Fruit fly (Drosophila melanogaster) whole organism, adult: ENCODE data around the gene Ac76E.
A peak's percentile ranks its signal among the peaks of the same experiment; 100 is the strongest.

Source experiments
- CG11617 ChIP-seq: fragments of 200-800 bp; sonication (Bioruptor generic); optimal IDR thresholded peaks from 2 replicates; lab custom pipeline; 2017; ENCODE audit warnings: mild to moderate bottlenecking, missing biosample characterization, missing genetic modification reagents, missing genetic modification characterization
- CG12768 ChIP-seq: fragments of 200-800 bp; sonication (Bioruptor generic); optimal IDR thresholded peaks from 2 replicates; lab custom pipeline; 2017; ENCODE audit warnings: missing biosample characterization, missing genetic modification characterization, mild to moderate bottlenecking, moderate library complexity, missing genetic modification reagents
- CG14711 ChIP-seq: fragments of 200-800 bp; sonication (Bioruptor generic); optimal IDR thresholded peaks from 2 replicates; lab custom pipeline; 2018; ENCODE audit warnings: missing biosample characterization, mild to moderate bottlenecking, missing genetic modification characterization, moderate library complexity
- CG1620 ChIP-seq: fragments of 200-800 bp; sonication (Bioruptor generic); optimal IDR thresholded peaks from 2 replicates; lab custom pipeline; 2016; ENCODE audit warnings: missing biosample characterization, missing genetic modification characterization
- CG33017 ChIP-seq: fragments of 200-800 bp; sonication (Bioruptor generic); optimal IDR thresholded peaks from 2 replicates; lab custom pipeline; 2018; ENCODE audit warnings: missing biosample characterization, mild to moderate bottlenecking, missing genetic modification characterization, moderate library complexity
- CG5204 ChIP-seq: fragments of 200-800 bp; sonication (Bioruptor generic); optimal IDR thresholded peaks from 2 replicates; lab custom pipeline; 2016; ENCODE audit warnings: missing biosample characterization, missing genetic modification characterization
- CG7045 ChIP-seq: fragments of 200-800 bp; sonication (Bioruptor generic); optimal IDR thresholded peaks from 2 replicates; lab custom pipeline; 2017; ENCODE audit warnings: missing biosample characterization, mild to moderate bottlenecking, missing genetic modification characterization
- CG7101 ChIP-seq: fragments of 200-800 bp; sonication (Bioruptor generic); optimal IDR thresholded peaks from 2 replicates; lab custom pipeline; 2018; ENCODE audit warnings: missing biosample characterization, mild to moderate bottlenecking, missing genetic modification characterization, moderate library complexity
- Clk ChIP-seq: fragments of 200-800 bp; sonication (Bioruptor generic); optimal IDR thresholded peaks from 2 replicates; lab custom pipeline; 2017; ENCODE audit warnings: missing biosample characterization, missing genetic modification characterization
- Crg-1 ChIP-seq: fragments of 200-800 bp; sonication (Bioruptor generic); optimal IDR thresholded peaks from 2 replicates; lab custom pipeline; 2016; ENCODE audit warnings: missing biosample characterization, missing genetic modification characterization
- Hr96 ChIP-seq: fragments of 200-800 bp; sonication (Bioruptor generic); optimal IDR thresholded peaks from 2 replicates; lab custom pipeline; 2016; ENCODE audit warnings: missing biosample characterization, missing genetic modification characterization
- Mnt ChIP-seq: fragments of 200-800 bp; sonication (Bioruptor generic); optimal IDR thresholded peaks from 2 replicates; lab custom pipeline; 2016; ENCODE audit warnings: missing biosample characterization, mild to moderate bottlenecking, missing genetic modification characterization
- bab1 ChIP-seq: fragments of 200-800 bp; sonication (Bioruptor generic); optimal IDR thresholded peaks from 3 replicates; lab custom pipeline; 2019; ENCODE audit warnings: missing biosample characterization, mild to moderate bottlenecking, missing genetic modification characterization, moderate library complexity
- cic ChIP-seq: fragments of 200-800 bp; sonication (Bioruptor generic); optimal IDR thresholded peaks from 2 replicates; lab custom pipeline; 2017; ENCODE audit warnings: missing biosample characterization, mild to moderate bottlenecking, missing genetic modification characterization, moderate library complexity
- cnc ChIP-seq, 2 experiments: fragments of >200 bp; optimal IDR thresholded peaks; 2 replicates each; lab custom pipeline; 2017
- kay ChIP-seq: fragments of 200-800 bp; sonication (Bioruptor generic); peaks from one replicate; lab custom pipeline; 2016; ENCODE audit warnings: missing biosample characterization, missing genetic modification characterization, borderline replicate concordance
- ovo ChIP-seq: fragments of 200-800 bp; sonication (Bioruptor generic); optimal IDR thresholded peaks from 2 replicates; lab custom pipeline; 2016; ENCODE audit warnings: missing biosample characterization, missing genetic modification characterization
- pad ChIP-seq: fragments of 200-800 bp; sonication (Bioruptor generic); optimal IDR thresholded peaks from 3 replicates; lab custom pipeline; 2017; ENCODE audit warnings: missing biosample characterization, missing genetic modification characterization, mild to moderate bottlenecking, moderate library complexity, missing genetic modification reagents
- tj ChIP-seq: fragments of 200-800 bp; sonication (Bioruptor generic); optimal IDR thresholded peaks from 3 replicates; lab custom pipeline; 2017; ENCODE audit warnings: missing biosample characterization, mild to moderate bottlenecking, missing genetic modification characterization, moderate library complexity
- toe ChIP-seq: fragments of 200-800 bp; sonication (Bioruptor generic); optimal IDR thresholded peaks from 2 replicates; lab custom pipeline; 2016; ENCODE audit warnings: missing biosample characterization, missing genetic modification characterization

The Ac76E gene

DNA sequence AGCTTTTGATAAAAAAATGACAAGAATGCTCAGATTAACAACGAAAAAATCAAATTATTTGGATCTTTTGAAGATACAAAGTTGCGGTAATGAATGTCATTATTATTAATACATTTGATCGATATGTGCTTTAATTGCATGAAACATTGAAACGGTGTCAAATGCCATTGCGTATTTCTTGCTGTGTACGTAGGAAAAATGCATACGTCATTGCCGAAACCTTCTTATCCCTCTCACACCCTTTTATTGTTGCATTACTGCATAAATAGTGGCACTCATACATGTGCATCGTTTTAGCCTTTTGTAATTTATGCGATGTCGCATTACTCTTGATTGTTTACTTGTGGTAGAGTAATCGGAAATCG lies 31.4 kb upstream of the Ac76E start:
- TF ChIP-seq CG5204 (GFP tag; lab: Kevin White, UChicago) (no peak), cnc (optimal IDR thresholded peaks at IDR 0.05; lab: Kevin White, UChicago) (peak in 1 of 2 experiments; percentile 8), tj (GFP tag; lab: Kevin White, UChicago) (peak; percentile 64)

DNA sequence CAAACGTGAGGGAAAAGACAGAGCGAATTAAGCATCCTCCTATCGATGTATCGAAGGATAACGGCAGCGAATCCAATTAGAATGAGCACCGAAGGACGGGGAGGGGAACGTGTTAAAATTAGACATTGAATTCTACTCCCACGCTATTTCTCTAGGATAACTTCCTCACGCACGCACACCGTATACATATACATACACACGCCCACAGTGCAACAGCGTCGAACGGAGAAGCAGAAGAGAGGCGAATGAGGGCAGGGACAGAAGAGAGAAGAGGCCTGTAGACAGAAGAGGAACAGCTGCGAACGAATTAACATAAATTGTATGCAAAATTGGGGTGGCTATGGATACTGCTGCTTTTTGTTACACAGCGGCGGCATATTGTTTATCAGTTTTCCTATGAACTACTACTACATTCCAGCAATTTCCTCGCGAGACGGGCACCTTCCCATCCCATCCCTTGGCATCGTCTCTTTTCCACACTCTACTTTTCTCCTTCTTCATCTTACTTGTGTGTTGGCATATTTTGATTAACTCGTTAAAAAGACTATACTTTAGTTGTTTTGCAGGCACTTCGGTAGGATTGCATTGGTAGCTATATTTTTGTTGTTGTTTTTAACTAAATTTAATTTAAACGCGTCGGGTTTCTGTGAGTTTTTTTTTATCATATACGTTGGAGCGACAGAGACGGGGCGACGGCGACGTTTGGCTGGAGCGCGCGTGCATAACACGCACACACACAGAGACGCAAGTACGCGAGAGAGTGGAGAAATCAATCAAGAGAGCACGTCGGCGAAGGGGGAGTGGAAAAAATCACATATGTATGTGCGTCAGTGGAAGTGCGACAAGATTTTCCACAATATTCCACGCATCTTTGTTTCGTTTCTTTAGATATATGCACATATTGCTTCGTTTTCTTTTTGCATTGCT lies 30.6 kb upstream of the Ac76E start:
- TF ChIP-seq Mnt (GFP tag; lab: Kevin White, UChicago), result peak; percentile 65
- TF ChIP-seq cnc (optimal IDR thresholded peaks at IDR 0.05; lab: Kevin White, UChicago), result no peak
- TF ChIP-seq kay, result no peak
- TF ChIP-seq CG14711 (tag; lab: Kevin White, UChicago), result no peak
- TF ChIP-seq cic (GFP tag; lab: Kevin White, UChicago), result peak; percentile 71
- TF ChIP-seq CG12768, result peak; percentile 9
- no peak for TF ChIP-seq Hr96 (GFP tag; lab: Kevin White, UChicago)
- no peak for TF ChIP-seq CG7101
- peak; percentile 30 for TF ChIP-seq CG33017
- peak; percentile 7 for TF ChIP-seq Clk (GFP tag; lab: Kevin White, UChicago)
- peak; percentile 60 for TF ChIP-seq tj (GFP tag; lab: Kevin White, UChicago)
- no peak for TF ChIP-seq CG1620 (GFP tag; lab: Kevin White, UChicago)
- no peak for TF ChIP-seq pad (GFP tag; lab: Kevin White, UChicago)
- TF ChIP-seq Crg-1 (GFP tag; lab: Kevin White, UChicago), result no peak
- TF ChIP-seq CG7045 (GFP tag; lab: Kevin White, UChicago), result no peak

DNA sequence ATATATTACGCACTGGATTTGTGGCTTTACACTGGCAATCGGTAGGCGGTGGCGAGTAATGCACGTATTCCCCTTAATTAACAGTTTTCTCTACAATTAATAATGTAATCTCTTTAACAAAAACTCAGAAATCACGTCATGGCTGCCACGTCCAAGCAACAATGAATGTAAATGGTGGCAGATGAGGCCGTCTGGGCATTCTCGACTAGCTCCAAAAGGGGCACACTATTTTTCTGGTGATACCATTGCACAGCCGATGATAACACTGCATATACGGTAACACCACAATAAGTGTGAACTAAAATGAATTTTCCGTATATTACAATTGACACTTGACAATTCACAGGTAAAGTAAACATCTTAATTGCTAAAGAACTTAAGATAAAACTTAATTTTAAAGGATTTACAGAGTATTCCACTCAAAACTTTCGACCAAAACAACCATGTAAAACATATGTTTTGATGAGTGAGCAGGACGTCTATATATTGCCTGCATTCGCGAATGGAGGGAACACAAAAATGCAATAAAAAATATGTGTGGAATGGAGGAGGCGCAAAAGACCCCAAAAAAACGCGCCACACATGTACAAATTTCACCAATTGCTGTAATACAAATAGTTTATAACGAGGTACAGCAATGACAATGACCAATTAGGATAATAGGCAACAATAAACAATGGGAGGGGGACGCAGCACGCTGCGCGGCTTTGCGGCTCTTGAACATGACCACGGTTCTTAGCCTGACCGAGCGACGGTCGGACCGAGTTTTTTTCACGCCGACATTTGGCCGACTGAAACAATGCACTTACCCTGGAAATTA lies 29.6 kb upstream of the Ac76E start:
- peak; percentile 19 for TF ChIP-seq bab1 (GFP tag; lab: Kevin White, UChicago)
- peak; percentile 43 for TF ChIP-seq CG33017
- TF ChIP-seq Crg-1 (GFP tag; lab: Kevin White, UChicago), result no peak
- TF ChIP-seq pad (GFP tag; lab: Kevin White, UChicago), result peak; percentile 55
- no peak for TF ChIP-seq tj (GFP tag; lab: Kevin White, UChicago)
- no peak for TF ChIP-seq kay
- TF ChIP-seq cic (GFP tag; lab: Kevin White, UChicago), result no peak
- peak; percentile 29 for TF ChIP-seq Mnt (GFP tag; lab: Kevin White, UChicago)
- TF ChIP-seq Clk (GFP tag; lab: Kevin White, UChicago), result no peak
- peak; percentile 47 for TF ChIP-seq CG1620 (GFP tag; lab: Kevin White, UChicago)
- TF ChIP-seq CG7101, result peak; percentile 43
- TF ChIP-seq toe, result no peak
- TF ChIP-seq CG14711 (tag; lab: Kevin White, UChicago), result peak; percentile 48
- peak; percentile 47 for TF ChIP-seq CG11617
- no peak for TF ChIP-seq ovo (GFP tag; lab: Kevin White, UChicago)
- TF ChIP-seq CG7045 (GFP tag; lab: Kevin White, UChicago), result no peak
- no peak for TF ChIP-seq Hr96 (GFP tag; lab: Kevin White, UChicago)
- TF ChIP-seq CG5204 (GFP tag; lab: Kevin White, UChicago), result no peak
- no peak for TF ChIP-seq cnc (optimal IDR thresholded peaks at IDR 0.05; lab: Kevin White, UChicago)
- TF ChIP-seq CG12768, result no peak

DNA sequence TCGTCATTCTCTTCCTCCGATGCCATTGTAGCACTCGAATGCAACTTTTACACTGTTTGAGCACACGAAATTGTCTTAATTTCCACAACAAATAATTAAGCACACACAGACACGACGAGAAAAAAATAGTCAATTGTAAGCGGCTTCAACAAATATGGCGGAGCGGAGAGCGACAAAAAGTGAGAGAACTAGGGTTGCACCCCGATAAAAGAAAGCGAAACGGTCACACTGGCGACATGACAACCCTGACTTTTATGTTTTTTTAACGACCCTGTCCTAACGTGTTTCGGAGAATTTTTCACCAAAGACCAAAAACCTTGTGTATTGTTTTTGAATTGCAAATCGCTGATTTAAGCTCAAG lies 29.1 kb upstream of the Ac76E start, which contains the start of the genes Mi-2 and Prp3:
Gene Mi-2, minus strand, starts transcription at position 162 of the 361 bp plus-strand sequence.
Gene Prp3, plus strand, starts transcription at position 247 of the 361 bp plus-strand sequence.
- peak; percentile 62 for TF ChIP-seq CG11617
- TF ChIP-seq Mnt (GFP tag; lab: Kevin White, UChicago), result peak; percentile 58
- TF ChIP-seq toe, result no peak
- no peak for TF ChIP-seq CG33017
- TF ChIP-seq kay, result no peak
- TF ChIP-seq pad (GFP tag; lab: Kevin White, UChicago), result peak; percentile 47
- TF ChIP-seq Clk (GFP tag; lab: Kevin White, UChicago), result no peak
- no peak for TF ChIP-seq cnc (optimal IDR thresholded peaks at IDR 0.05; lab: Kevin White, UChicago)
- TF ChIP-seq ovo (GFP tag; lab: Kevin White, UChicago), result no peak
- TF ChIP-seq CG12768, result no peak
- no peak for TF ChIP-seq CG7045 (GFP tag; lab: Kevin White, UChicago)
- TF ChIP-seq CG1620 (GFP tag; lab: Kevin White, UChicago), result no peak
- TF ChIP-seq CG7101, result peak; percentile 51
- TF ChIP-seq cic (GFP tag; lab: Kevin White, UChicago), result peak; percentile 47
- peak; percentile 81 for TF ChIP-seq CG14711 (tag; lab: Kevin White, UChicago)
- TF ChIP-seq Crg-1 (GFP tag; lab: Kevin White, UChicago), result no peak
- TF ChIP-seq CG5204 (GFP tag; lab: Kevin White, UChicago), result no peak
- TF ChIP-seq tj (GFP tag; lab: Kevin White, UChicago), result no peak
- no peak for TF ChIP-seq Hr96 (GFP tag; lab: Kevin White, UChicago)
- TF ChIP-seq bab1 (GFP tag; lab: Kevin White, UChicago), result peak; percentile 51

DNA sequence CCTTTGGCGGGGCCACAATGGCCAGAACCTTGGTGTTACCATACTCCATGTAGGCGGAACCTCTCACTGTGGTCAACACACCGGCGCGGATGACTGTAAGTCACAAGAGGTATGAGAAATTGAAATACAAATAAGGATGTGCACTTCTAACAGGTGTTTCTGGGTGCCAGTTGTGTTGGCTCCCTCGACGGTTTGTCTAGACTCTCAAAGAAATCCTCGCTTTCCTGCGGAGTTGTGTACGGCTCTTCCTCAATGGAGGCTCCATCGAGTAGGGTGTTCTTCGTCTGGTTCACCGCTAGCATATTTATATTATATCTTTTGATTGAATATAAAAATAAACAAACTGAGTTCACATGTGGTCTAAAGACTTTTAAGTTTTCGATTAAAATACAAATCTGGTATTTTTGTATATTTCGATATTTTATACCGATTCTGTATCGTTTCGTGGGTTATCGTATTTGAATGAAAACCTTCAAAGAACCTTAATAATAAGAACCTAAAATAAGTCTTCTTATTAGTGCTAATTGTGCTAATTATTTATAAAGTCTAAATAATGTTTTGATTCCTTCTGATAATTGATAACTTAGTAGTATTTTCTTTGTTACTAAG lies 25.7 kb upstream of the Ac76E start, which contains the start of gene Mtr3:
Gene Mtr3, minus strand, starts transcription at position 388 of the 609 bp plus-strand sequence.
- peak; percentile 18 for TF ChIP-seq bab1 (GFP tag; lab: Kevin White, UChicago)
- no peak for TF ChIP-seq cnc (optimal IDR thresholded peaks at IDR 0.05; lab: Kevin White, UChicago)
